Fruit fly (Drosophila melanogaster) whole organism, embryonic: ENCODE data around the gene CG3726.
A peak's percentile ranks its signal among the peaks of the same experiment; 100 is the strongest.

Source experiments
- Asciz ChIP-seq: fragments of 200-800 bp; sonication (Bioruptor generic); optimal IDR thresholded peaks from 2 replicates; lab custom pipeline; 2017; ENCODE audit warnings: missing biosample characterization, mild to moderate bottlenecking, missing genetic modification characterization, missing genetic modification reagents
- Atf6 ChIP-seq: fragments of 200-800 bp; sonication (Bioruptor generic); IDR thresholded peaks from 2 replicates; pipeline ENCODE4 v1.3.6; 2022; ENCODE audit warnings: missing biosample characterization, missing genetic modification characterization
- B-H2 ChIP-seq: fragments of 200-800 bp; sonication (Bioruptor generic); optimal IDR thresholded peaks from 2 replicates; lab custom pipeline; 2018; ENCODE audit warnings: missing biosample characterization, mild to moderate bottlenecking, missing genetic modification characterization
- Bdp1 ChIP-seq: fragments of 200-800 bp; sonication (Bioruptor generic); optimal IDR thresholded peaks from 3 replicates; lab custom pipeline; 2016; ENCODE audit warnings: missing biosample characterization, missing genetic modification characterization
- CG10267 ChIP-seq: fragments of 200-800 bp; sonication (Bioruptor generic); optimal IDR thresholded peaks from 2 replicates; lab custom pipeline; 2018; ENCODE audit warnings: missing biosample characterization, mild to moderate bottlenecking, missing genetic modification characterization, moderate library complexity
- CG10654 ChIP-seq: fragments of 200-800 bp; sonication (Bioruptor generic); optimal IDR thresholded peaks from 2 replicates; lab custom pipeline; 2016; ENCODE audit warnings: missing biosample characterization, missing genetic modification characterization
- CG10959 ChIP-seq: fragments of 200-800 bp; sonication (Bioruptor generic); IDR thresholded peaks from 2 replicates; pipeline ENCODE4 v1.3.6; 2022; ENCODE audit warnings: missing biosample characterization, missing genetic modification characterization
- CG12236 ChIP-seq: fragments of 200-800 bp; sonication (Bioruptor generic); optimal IDR thresholded peaks from 2 replicates; lab custom pipeline; 2016; ENCODE audit warnings: missing biosample characterization, missing genetic modification characterization
- CG1233 ChIP-seq: fragments of 200-800 bp; sonication (Bioruptor generic); optimal IDR thresholded peaks from 4 replicates; lab custom pipeline; 2018; ENCODE audit warnings: missing biosample characterization, mild to moderate bottlenecking, missing genetic modification characterization
- CG14050 ChIP-seq: fragments of 200-800 bp; sonication (Bioruptor generic); IDR thresholded peaks from 3 replicates; pipeline ENCODE4 v1.3.6; 2022; ENCODE audit warnings: missing biosample characterization, missing genetic modification characterization
- CG15696 ChIP-seq: fragments of 200-800 bp; sonication (Bioruptor generic); optimal IDR thresholded peaks from 2 replicates; lab custom pipeline; 2019; ENCODE audit warnings: missing biosample characterization, mild to moderate bottlenecking, missing genetic modification characterization, moderate library complexity
- CG16815 ChIP-seq: fragments of 200-800 bp; sonication (Bioruptor generic); optimal IDR thresholded peaks from 3 replicates; lab custom pipeline; 2017; ENCODE audit warnings: missing biosample characterization, mild to moderate bottlenecking, missing genetic modification characterization
- CG17385 ChIP-seq: fragments of 200-800 bp; sonication (Bioruptor generic); optimal IDR thresholded peaks from 3 replicates; lab custom pipeline; 2018; ENCODE audit warnings: missing biosample characterization, mild to moderate bottlenecking, missing genetic modification characterization
- CG17568 ChIP-seq: fragments of 200-800 bp; sonication (Bioruptor generic); optimal IDR thresholded peaks from 2 replicates; lab custom pipeline; 2018; ENCODE audit warnings: missing biosample characterization, mild to moderate bottlenecking, missing genetic modification characterization, moderate library complexity
- CG1832 ChIP-seq: fragments of 200-800 bp; sonication (Bioruptor generic); optimal IDR thresholded peaks from 2 replicates; lab custom pipeline; 2017; ENCODE audit warnings: missing biosample characterization, mild to moderate bottlenecking, missing genetic modification characterization, inconsistent platforms
- CG2129 ChIP-seq: fragments of 200-800 bp; sonication (Bioruptor generic); IDR thresholded peaks from 2 replicates; pipeline ENCODE4 v1.3.6; 2022; ENCODE audit warnings: missing biosample characterization, missing genetic modification characterization; ENCODE audit not compliant: partially characterized antibody
- CG2875 ChIP-seq: fragments of 200-800 bp; sonication (Bioruptor generic); optimal IDR thresholded peaks from 2 replicates; lab custom pipeline; 2017; ENCODE audit warnings: missing biosample characterization, mild to moderate bottlenecking, missing genetic modification characterization, missing genetic modification reagents
- CG31441 ChIP-seq: fragments of 200-800 bp; sonication (Bioruptor generic); IDR thresholded peaks from 2 replicates; pipeline ENCODE4 v1.3.6; 2022; ENCODE audit warnings: missing biosample characterization, missing genetic modification characterization
- CG3163 ChIP-seq: fragments of 200-800 bp; sonication (Bioruptor generic); optimal IDR thresholded peaks from 3 replicates; lab custom pipeline; 2016; ENCODE audit warnings: missing biosample characterization, missing genetic modification characterization
- CG32772 ChIP-seq: fragments of 200-800 bp; sonication (Bioruptor generic); IDR thresholded peaks from 2 replicates; pipeline ENCODE4 v1.3.6; 2022; ENCODE audit warnings: missing biosample characterization, missing genetic modification characterization
- CG33213 ChIP-seq: fragments of 200-800 bp; sonication (Bioruptor generic); optimal IDR thresholded peaks from 3 replicates; lab custom pipeline; 2016; ENCODE audit warnings: missing biosample characterization, missing genetic modification characterization
- CG4617 ChIP-seq: fragments of 200-800 bp; sonication (Bioruptor generic); optimal IDR thresholded peaks from 3 replicates; lab custom pipeline; 2016; ENCODE audit warnings: missing biosample characterization, missing genetic modification characterization, borderline replicate concordance
- CG5953 ChIP-seq: fragments of 200-800 bp; sonication (Bioruptor generic); IDR thresholded peaks from 2 replicates; pipeline ENCODE4 v1.3.6; 2022; ENCODE audit warnings: missing biosample characterization, missing genetic modification characterization
- CG6689 ChIP-seq: fragments of 200-800 bp; sonication (Bioruptor generic); IDR thresholded peaks from 2 replicates; pipeline ENCODE4 v1.3.6; 2022; ENCODE audit warnings: missing biosample characterization, missing genetic modification characterization
- CG6791 ChIP-seq: fragments of 200-800 bp; sonication (Bioruptor generic); IDR thresholded peaks from 3 replicates; pipeline ENCODE4 v1.3.6; 2022; ENCODE audit warnings: missing biosample characterization, missing genetic modification characterization; ENCODE audit not compliant: partially characterized antibody
- CG8944 ChIP-seq: fragments of 200-800 bp; sonication (Bioruptor generic); optimal IDR thresholded peaks from 3 replicates; lab custom pipeline; 2016; ENCODE audit warnings: missing biosample characterization, missing genetic modification characterization
- CG9932 ChIP-seq: fragments of 200-800 bp; sonication (Bioruptor generic); IDR thresholded peaks from 2 replicates; pipeline ENCODE4 v1.3.6; 2022; ENCODE audit warnings: missing biosample characterization, missing genetic modification characterization
- Deaf1 ChIP-seq: fragments of 200-800 bp; optimal IDR thresholded peaks from 3 replicates; lab custom pipeline; 2019; ENCODE audit warnings: missing biosample characterization, mild to moderate bottlenecking, missing genetic modification characterization, moderate library complexity
- Doc2 ChIP-seq: fragments of 200-800 bp; sonication (Bioruptor generic); IDR thresholded peaks from 2 replicates; pipeline ENCODE4 v1.3.6; 2022; ENCODE audit warnings: missing biosample characterization, missing genetic modification characterization
- Eip74EF ChIP-seq, 2 experiments: fragments of 200-800 bp in 1 of 2; fragments of >200 bp in 1 of 2; sonication (Bioruptor generic) in 1 of 2; optimal IDR thresholded peaks; 2 replicates each; lab custom pipeline; 2017 to 2019; ENCODE audit warnings: missing biosample characterization in 2 of 2, missing genetic modification characterization in 2 of 2, mild to moderate bottlenecking in 1 of 2, moderate library complexity in 1 of 2
- Elba2 ChIP-seq: fragments of 200-800 bp; sonication (Bioruptor generic); optimal IDR thresholded peaks from 3 replicates; lab custom pipeline; 2016; ENCODE audit warnings: missing biosample characterization, missing genetic modification characterization
- H15 ChIP-seq: fragments of 200-800 bp; sonication (Bioruptor generic); IDR thresholded peaks from 3 replicates; pipeline ENCODE4 v1.3.6; 2022; ENCODE audit warnings: missing biosample characterization, missing genetic modification characterization
- Opbp ChIP-seq: fragments of 200-800 bp; sonication (Bioruptor generic); IDR thresholded peaks from 3 replicates; pipeline ENCODE4 v1.3.6; 2022; ENCODE audit warnings: missing biosample characterization, missing genetic modification characterization; ENCODE audit not compliant: partially characterized antibody
- Ssrp ChIP-seq: fragments of 200-800 bp; sonication (Bioruptor generic); optimal IDR thresholded peaks from 2 replicates; lab custom pipeline; 2018; ENCODE audit warnings: missing biosample characterization, mild to moderate bottlenecking, missing genetic modification characterization, moderate library complexity
- Vsx1 ChIP-seq: fragments of 200-800 bp; sonication (Bioruptor generic); optimal IDR thresholded peaks from 2 replicates; lab custom pipeline; 2017; ENCODE audit warnings: missing biosample characterization, mild to moderate bottlenecking, missing genetic modification characterization, missing genetic modification reagents
- ap ChIP-seq: fragments of 200-800 bp; sonication (Bioruptor generic); IDR thresholded peaks from 2 replicates; pipeline ENCODE4 v1.3.6; 2022; ENCODE audit warnings: missing biosample characterization, missing genetic modification characterization
- chinmo ChIP-seq: fragments of 200-800 bp; sonication (Bioruptor generic); IDR thresholded peaks from 4 replicates; pipeline ENCODE4 v1.3.6; 2022; ENCODE audit warnings: missing biosample characterization, missing genetic modification characterization; ENCODE audit not compliant: partially characterized antibody
- da ChIP-seq: fragments of 200-800 bp; sonication (Bioruptor generic); optimal IDR thresholded peaks from 2 replicates; lab custom pipeline; 2016; ENCODE audit warnings: missing biosample characterization, missing genetic modification characterization
- dati ChIP-seq: fragments of 200-800 bp; sonication (Bioruptor generic); IDR thresholded peaks from 2 replicates; pipeline ENCODE4 v1.3.6; 2022; ENCODE audit warnings: missing biosample characterization, missing genetic modification characterization
- knrl ChIP-seq: fragments of 200-800 bp; sonication (Bioruptor generic); IDR thresholded peaks from 3 replicates; pipeline ENCODE4 v1.3.6; 2022; ENCODE audit warnings: missing biosample characterization, missing genetic modification characterization; ENCODE audit not compliant: partially characterized antibody
- lbe ChIP-seq: fragments of 200-800 bp; sonication (Bioruptor generic); optimal IDR thresholded peaks from 2 replicates; lab custom pipeline; 2016; ENCODE audit warnings: missing biosample characterization, mild to moderate bottlenecking, missing genetic modification characterization
- p53 ChIP-seq: fragments of 200-800 bp; sonication (Bioruptor generic); optimal IDR thresholded peaks from 2 replicates; lab custom pipeline; 2016; ENCODE audit warnings: missing biosample characterization, missing genetic modification characterization
- pum ChIP-seq: fragments of 200-800 bp; sonication (Bioruptor generic); optimal IDR thresholded peaks from 2 replicates; lab custom pipeline; 2016; ENCODE audit warnings: missing biosample characterization, missing genetic modification characterization
- salm ChIP-seq: fragments of 200-800 bp; sonication (Bioruptor generic); optimal IDR thresholded peaks from 2 replicates; lab custom pipeline; 2018; ENCODE audit warnings: missing biosample characterization, mild to moderate bottlenecking, missing genetic modification characterization
- slp2 ChIP-seq: fragments of 200-800 bp; sonication (Bioruptor generic); optimal IDR thresholded peaks from 2 replicates; lab custom pipeline; 2016; ENCODE audit warnings: missing biosample characterization, missing genetic modification characterization
- so ChIP-seq: fragments of 200-800 bp; sonication (Bioruptor generic); IDR thresholded peaks from 3 replicates; pipeline ENCODE4 v1.3.6; 2022; ENCODE audit warnings: missing biosample characterization, missing genetic modification characterization
- tup ChIP-seq: fragments of 200-800 bp; sonication (Bioruptor generic); optimal IDR thresholded peaks from 2 replicates; lab custom pipeline; 2016; ENCODE audit warnings: missing biosample characterization, mild to moderate bottlenecking, missing genetic modification characterization, moderate library complexity
- zen ChIP-seq: fragments of 200-800 bp; sonication (Bioruptor generic); optimal IDR thresholded peaks from 3 replicates; lab custom pipeline; 2018; ENCODE audit warnings: missing biosample characterization, mild to moderate bottlenecking, missing genetic modification characterization, moderate library complexity

Gene CG3726

dm6 chrX:5894529-5895487 lies 22.1 kb upstream of the CG3726 start (continued):
- no peak for TF ChIP-seq chinmo
- TF ChIP-seq CG17385 (GFP tag; lab: Kevin White, UChicago), result no peak
- peak; percentile 44 for TF ChIP-seq CG9932 (GFP tag; lab: Robert Waterston, UW)
- no peak for TF ChIP-seq Elba2
- no peak for TF ChIP-seq pum
- TF ChIP-seq Deaf1 (tag; lab: Kevin White, UChicago), result no peak
- no peak for TF ChIP-seq CG10959 (GFP tag; lab: Robert Waterston, UW)
- no peak for TF ChIP-seq CG2129 (GFP tag; lab: Robert Waterston, UW)
- TF ChIP-seq Eip74EF (GFP tag; optimal IDR thresholded peaks at IDR 0.05; lab: Kevin White, UChicago), result no peak
- TF ChIP-seq CG10267 (tag; lab: Kevin White, UChicago), result peak; percentile 6
- TF ChIP-seq CG1233, result no peak
- TF ChIP-seq ap (GFP tag; lab: Robert Waterston, UW), result no peak
- TF ChIP-seq Ssrp (tag; lab: Kevin White, UChicago), result peak; percentile 34
- TF ChIP-seq knrl (GFP tag; lab: Robert Waterston, UW), result no peak
- peak; percentile 24 for TF ChIP-seq slp2
- no peak for TF ChIP-seq CG10654 (GFP tag; lab: Kevin White, UChicago)
- no peak for TF ChIP-seq Opbp (GFP tag; lab: Robert Waterston, UW)
- no peak for TF ChIP-seq da (GFP tag; lab: Kevin White, UChicago)
- TF ChIP-seq H15 (GFP tag; lab: Robert Waterston, UW), result no peak
- no peak for TF ChIP-seq CG16815
- no peak for TF ChIP-seq salm (tag; lab: Kevin White, UChicago)
- no peak for TF ChIP-seq CG1832 (GFP tag; lab: Kevin White, UChicago)
- TF ChIP-seq CG12236, result no peak
- TF ChIP-seq CG5953 (GFP tag; lab: Robert Waterston, UW), result no peak
- TF ChIP-seq Atf6, result no peak
- TF ChIP-seq CG17568 (GFP tag; lab: Kevin White, UChicago), result no peak
- no peak for TF ChIP-seq B-H2 (GFP tag; lab: Kevin White, UChicago)
- no peak for TF ChIP-seq CG4617
- TF ChIP-seq CG2875 (GFP tag; lab: Kevin White, UChicago), result no peak
- TF ChIP-seq CG6791 (GFP tag; lab: Robert Waterston, UW), result no peak
- no peak for TF ChIP-seq CG15696 (tag; lab: Kevin White, UChicago)
- TF ChIP-seq CG33213 (GFP tag; lab: Kevin White, UChicago), result no peak
- TF ChIP-seq tup (GFP tag; lab: Kevin White, UChicago), result no peak
- no peak for TF ChIP-seq CG3163 (GFP tag; lab: Kevin White, UChicago)
- TF ChIP-seq CG8944 (GFP tag; lab: Kevin White, UChicago), result no peak
- no peak for TF ChIP-seq CG32772 (GFP tag; lab: Robert Waterston, UW)
- TF ChIP-seq Doc2 (GFP tag; lab: Robert Waterston, UW), result no peak
- TF ChIP-seq p53 (GFP tag; lab: Kevin White, UChicago), result no peak
- TF ChIP-seq Vsx1, result no peak
- TF ChIP-seq so (GFP tag; lab: Robert Waterston, UW), result no peak
- no peak for TF ChIP-seq CG14050
- no peak for TF ChIP-seq CG6689 (GFP tag; lab: Robert Waterston, UW)
- TF ChIP-seq dati (GFP tag; lab: Robert Waterston, UW), result no peak
- no peak for TF ChIP-seq lbe
- no peak for TF ChIP-seq Bdp1 (GFP tag; lab: Kevin White, UChicago)
- peak; percentile 36; the same call in 1 of the 2 replicates for TF ChIP-seq CG31441 (GFP tag; lab: Robert Waterston, UW)
- no peak for TF ChIP-seq zen
- TF ChIP-seq Asciz (GFP tag; lab: Kevin White, UChicago), result no peak
